ENCODE assay signal across 1 fruit fly cellular context in the genomic region with DNA sequence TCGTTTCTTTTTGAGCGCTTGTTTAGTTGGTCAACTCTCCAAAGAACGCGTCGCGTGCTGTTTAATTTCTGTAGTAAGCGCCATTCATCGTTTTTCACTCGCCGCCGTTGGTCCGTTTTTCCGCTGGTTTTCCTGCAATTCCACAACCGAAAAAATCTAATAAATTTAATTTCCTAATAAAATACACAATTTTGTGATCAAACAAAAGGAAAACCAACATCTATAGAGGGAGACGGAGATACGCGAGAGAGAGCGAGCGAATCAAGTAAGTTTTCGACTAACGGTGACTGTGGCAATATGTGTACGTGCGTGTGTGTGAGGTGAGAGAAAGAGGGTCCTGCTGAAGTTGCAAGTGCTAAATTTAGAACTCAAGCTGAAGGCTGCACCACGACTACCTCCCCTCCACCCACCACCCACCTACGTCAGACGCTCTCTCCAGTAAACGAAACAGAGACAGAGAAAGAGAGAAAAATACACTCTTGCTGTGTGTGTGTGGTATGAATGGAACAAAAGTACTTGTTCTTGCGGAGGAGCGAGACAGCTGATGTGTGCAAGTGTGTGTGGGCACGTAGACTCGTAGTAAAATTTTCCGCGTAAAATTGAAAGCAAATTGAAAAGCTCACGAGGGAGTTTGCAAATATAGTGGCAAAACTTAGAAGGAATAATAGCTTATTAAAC.
A peak's percentile ranks its signal among the peaks of the same experiment; 100 is the strongest.
TF ChIP-seq lines count a peak whose summit lies in the region.

A gene (plus strand): TSS at position 80 of the 678 bp plus-strand sequence.

TF ChIP-seq in whole organism, embryonic, 481 proteins besides CTCF, POLR2A, EP300 and RAD21 (continued from another document):
- TF ChIP-seq Atf6 (GFP tag; IDR thresholded peaks at IDR 0.05; lab: Robert Waterston, UW) (no peak), lilli (GFP tag; optimal IDR thresholded peaks at IDR 0.05; lab: Kevin White, UChicago) (no peak), Ravus (GFP tag; IDR thresholded peaks at IDR 0.05; lab: Robert Waterston, UW) (no peak), CHES-1-like (GFP tag; optimal IDR thresholded peaks at IDR 0.05; lab: Kevin White, UChicago) (no peak), zfh2 (GFP tag; optimal IDR thresholded peaks at IDR 0.05; lab: Kevin White, UChicago) (peak; percentile 24), BEAF-32 (GFP tag; optimal IDR thresholded peaks at IDR 0.05; lab: Kevin White, UChicago) (no peak), Vsx1 (GFP tag; optimal IDR thresholded peaks at IDR 0.05; lab: Kevin White, UChicago) (peak; percentile 35), CG4707 (GFP tag; optimal IDR thresholded peaks at IDR 0.05; lab: Kevin White, UChicago) (peak; percentile 9), crol (GFP tag; IDR thresholded peaks at IDR 0.05; lab: Robert Waterston, UW) (peak; percentile 82), Rx (GFP tag; IDR thresholded peaks at IDR 0.05; lab: Robert Waterston, UW) (0 out of 2 replicates have a peak, but pooled peaks have one; percentile 27), psq (GFP tag; optimal IDR thresholded peaks at IDR 0.05; lab: Kevin White, UChicago) (peak; percentile 19), Gug (GFP tag; IDR thresholded peaks at IDR 0.05; lab: Robert Waterston, UW) (no peak), run (tag; optimal IDR thresholded peaks at IDR 0.05; lab: Kevin White, UChicago) (no peak), CG13287 (GFP tag; IDR thresholded peaks at IDR 0.05; lab: Robert Waterston, UW; ENCODE audit: partially characterized antibody) (0 out of 2 replicates have a peak, but pooled peaks have one; percentile 21), CG12219 (GFP tag; optimal IDR thresholded peaks at IDR 0.05; lab: Kevin White, UChicago) (no peak), CG11093 (GFP tag; IDR thresholded peaks at IDR 0.05; lab: Robert Waterston, UW) (no peak), CG30403 (GFP tag; optimal IDR thresholded peaks at IDR 0.05; lab: Kevin White, UChicago) (no peak), Meics (GFP tag; optimal IDR thresholded peaks at IDR 0.05; lab: Kevin White, UChicago) (peak; percentile 31), cg (GFP tag; optimal IDR thresholded peaks at IDR 0.05; lab: Kevin White, UChicago) (peak; percentile 98), ac (GFP tag; optimal IDR thresholded peaks at IDR 0.05; lab: Kevin White, UChicago) (no peak), BtbVII (GFP tag; optimal IDR thresholded peaks at IDR 0.05; lab: Kevin White, UChicago) (peak; percentile 16), Aef1 (GFP tag; IDR thresholded peaks at IDR 0.05; lab: Robert Waterston, UW) (no peak), Bdp1 (GFP tag; optimal IDR thresholded peaks at IDR 0.05; lab: Kevin White, UChicago) (no peak), Dip3 (GFP tag; optimal IDR thresholded peaks at IDR 0.05; lab: Kevin White, UChicago) (no peak), ATbp (GFP tag; optimal IDR thresholded peaks at IDR 0.05; lab: Kevin White, UChicago) (no peak), inv (GFP tag; IDR thresholded peaks at IDR 0.05; lab: Robert Waterston, UW; ENCODE audit: partially characterized antibody) (no peak), CG6854 (GFP tag; optimal IDR thresholded peaks at IDR 0.05; lab: Kevin White, UChicago) (no peak), Oli (tag; optimal IDR thresholded peaks at IDR 0.05; lab: Kevin White, UChicago) (no peak), Xbp1 (GFP tag; optimal IDR thresholded peaks at IDR 0.05; lab: Kevin White, UChicago) (no peak), CG6654 (GFP tag; optimal IDR thresholded peaks at IDR 0.05; lab: Kevin White, UChicago) (no peak), CG11456 (GFP tag; IDR thresholded peaks at IDR 0.05; lab: Robert Waterston, UW) (peak; percentile 53; the same call in 1 of the 3 replicates), pfk (GFP tag; optimal IDR thresholded peaks at IDR 0.05; lab: Kevin White, UChicago) (peak; percentile 45), onecut (GFP tag; IDR thresholded peaks at IDR 0.05; lab: Robert Waterston, UW) (no peak), NC2β (GFP tag; optimal IDR thresholded peaks at IDR 0.05; lab: Kevin White, UChicago) (no peak), Xrp1 (GFP tag; IDR thresholded peaks at IDR 0.05; lab: Robert Waterston, UW) (no peak), Fer3 (tag; optimal IDR thresholded peaks at IDR 0.05; lab: Kevin White, UChicago) (no peak), fu2 (GFP tag; optimal IDR thresholded peaks at IDR 0.05; lab: Kevin White, UChicago) (peak; percentile 20), ci (GFP tag; IDR thresholded peaks at IDR 0.05; lab: Robert Waterston, UW) (peak; percentile 68; the same call in 2 of the 3 replicates), CG9215 (GFP tag; IDR thresholded peaks at IDR 0.05; lab: Robert Waterston, UW) (no peak), B-H1 (GFP tag; IDR thresholded peaks at IDR 0.05; lab: Robert Waterston, UW) (no peak), CG31441 (GFP tag; IDR thresholded peaks at IDR 0.05; lab: Robert Waterston, UW) (no peak), CG17802 (tag; optimal IDR thresholded peaks at IDR 0.05; lab: Kevin White, UChicago) (no peak), fd96Cb (tag; optimal IDR thresholded peaks at IDR 0.05; lab: Kevin White, UChicago) (no peak), abd-A (tag; optimal IDR thresholded peaks at IDR 0.05; lab: Kevin White, UChicago) (peak; percentile 54), tin (GFP tag; optimal IDR thresholded peaks at IDR 0.05; lab: Kevin White, UChicago) (no peak), Oaz (GFP tag; IDR thresholded peaks at IDR 0.05; lab: Robert Waterston, UW) (peak; percentile 13; the same call in 1 of the 2 replicates), Myb (GFP tag; optimal IDR thresholded peaks at IDR 0.05; lab: Kevin White, UChicago) (no peak), nmo (GFP tag; optimal IDR thresholded peaks at IDR 0.05; lab: Kevin White, UChicago) (peak; percentile 4), CG17361 (GFP tag; IDR thresholded peaks at IDR 0.05; lab: Robert Waterston, UW) (no peak), CG15011 (GFP tag; optimal IDR thresholded peaks at IDR 0.05; lab: Kevin White, UChicago) (no peak), CG8359 (GFP tag; optimal IDR thresholded peaks at IDR 0.05; lab: Kevin White, UChicago; ENCODE audit: borderline replicate concordance) (no peak), toy (GFP tag; IDR thresholded peaks at IDR 0.05; lab: Robert Waterston, UW) (no peak), hth (optimal IDR thresholded peaks at IDR 0.05; lab: Kevin White, UChicago) (no peak), lov (optimal IDR thresholded peaks at IDR 0.05; lab: Kevin White, UChicago) (no peak), lov (GFP tag; IDR thresholded peaks at IDR 0.05; lab: Robert Waterston, UW) (0 out of 3 replicates have a peak, but pooled peaks have one; percentile 31), CkIIα-i1 (GFP tag; IDR thresholded peaks at IDR 0.05; lab: Robert Waterston, UW) (no peak), CG5953 (GFP tag; IDR thresholded peaks at IDR 0.05; lab: Robert Waterston, UW) (no peak), Dbx (GFP tag; IDR thresholded peaks at IDR 0.05; lab: Robert Waterston, UW) (peak; percentile 51; the same call in 1 of the 3 replicates), CG13296 (GFP tag; optimal IDR thresholded peaks at IDR 0.05; lab: Kevin White, UChicago) (no peak), knrl (GFP tag; IDR thresholded peaks at IDR 0.05; lab: Robert Waterston, UW; ENCODE audit: partially characterized antibody) (no peak), NfI (GFP tag; optimal IDR thresholded peaks at IDR 0.05; lab: Kevin White, UChicago) (no peak), org-1 (GFP tag; optimal IDR thresholded peaks at IDR 0.05; lab: Kevin White, UChicago) (no peak), CG2889 (GFP tag; IDR thresholded peaks at IDR 0.05; lab: Robert Waterston, UW) (no peak), CG6765 (GFP tag; optimal IDR thresholded peaks at IDR 0.05; lab: Kevin White, UChicago) (no peak), Ptx1 (GFP tag; IDR thresholded peaks at IDR 0.05; lab: Robert Waterston, UW) (no peak), CG12236 (GFP tag; optimal IDR thresholded peaks at IDR 0.05; lab: Kevin White, UChicago) (no peak), prd (optimal IDR thresholded peaks at IDR 0.05; lab: Kevin White, UChicago) (no peak), prd (GFP tag; IDR thresholded peaks at IDR 0.05; lab: Robert Waterston, UW) (no peak), pnt (GFP tag; optimal IDR thresholded peaks at IDR 0.05; lab: Kevin White, UChicago) (no peak), CG14050 (GFP tag; IDR thresholded peaks at IDR 0.05; lab: Robert Waterston, UW) (no peak), chn (GFP tag; optimal IDR thresholded peaks at IDR 0.05; lab: Kevin White, UChicago) (peak; percentile 57), CG4328 (GFP tag; optimal IDR thresholded peaks at IDR 0.05; lab: Kevin White, UChicago) (no peak), HLHmδ (GFP tag; optimal IDR thresholded peaks at IDR 0.05; lab: Kevin White, UChicago) (peak; percentile 61), CG9609 (GFP tag; optimal IDR thresholded peaks at IDR 0.05; lab: Kevin White, UChicago) (no peak), CG10462 (GFP tag; optimal IDR thresholded peaks at IDR 0.05; lab: Kevin White, UChicago) (no peak), Taf1 (GFP tag; IDR thresholded peaks at IDR 0.05; lab: Robert Waterston, UW) (no peak), yki (optimal IDR thresholded peaks at IDR 0.05; lab: Kevin White, UChicago) (peak; percentile 7), CG7372 (GFP tag; IDR thresholded peaks at IDR 0.05; lab: Robert Waterston, UW) (no peak), Deaf1 (tag; optimal IDR thresholded peaks at IDR 0.05; lab: Kevin White, UChicago) (peak; percentile 45), Nf-YB (GFP tag; optimal IDR thresholded peaks at IDR 0.05; lab: Kevin White, UChicago) (peak; percentile 30), chinmo (GFP tag; IDR thresholded peaks at IDR 0.05; lab: Robert Waterston, UW; ENCODE audit: partially characterized antibody) (peak; percentile 67; the same call in 1 of the 4 replicates), ERR (GFP tag; optimal IDR thresholded peaks at IDR 0.05; lab: Kevin White, UChicago) (no peak), CG15514 (GFP tag; optimal IDR thresholded peaks at IDR 0.05; lab: Kevin White, UChicago) (peak; percentile 50), CG14667 (GFP tag; IDR thresholded peaks at IDR 0.05; lab: Robert Waterston, UW) (no peak), gt (GFP tag; IDR thresholded peaks at IDR 0.05; lab: Robert Waterston, UW) (no peak), dmrt11E (tag; optimal IDR thresholded peaks at IDR 0.05; lab: Kevin White, UChicago) (no peak), corto (GFP tag; optimal IDR thresholded peaks at IDR 0.05; lab: Kevin White, UChicago) (no peak), CG7987 (GFP tag; optimal IDR thresholded peaks at IDR 0.05; lab: Kevin White, UChicago) (peak; percentile 51), seq (GFP tag; IDR thresholded peaks at IDR 0.05; lab: Robert Waterston, UW) (0 out of 2 replicates have a peak, but pooled peaks have one; percentile 42), dpn (GFP tag; optimal IDR thresholded peaks at IDR 0.05; lab: Kevin White, UChicago) (peak in 1 of 2 experiments; percentile 16), Rfx (GFP tag; IDR thresholded peaks at IDR 0.05; lab: Robert Waterston, UW) (peak; percentile 54), Lhr (GFP tag; optimal IDR thresholded peaks at IDR 0.05; lab: Kevin White, UChicago) (no peak), CG8478 (optimal IDR thresholded peaks at IDR 0.05; lab: Kevin White, UChicago) (peak; percentile 94), row (GFP tag; IDR thresholded peaks at IDR 0.05; lab: Robert Waterston, UW) (peak; percentile 31; the same call in 2 of the 3 replicates), CG11247 (GFP tag; IDR thresholded peaks at IDR 0.05; lab: Robert Waterston, UW) (peak; percentile 25; the same call in 1 of the 2 replicates), CG10366 (GFP tag; IDR thresholded peaks at IDR 0.05; lab: Robert Waterston, UW) (no peak), D19A (tag; optimal IDR thresholded peaks at IDR 0.05; lab: Kevin White, UChicago) (no peak), crp (GFP tag; optimal IDR thresholded peaks at IDR 0.05; lab: Kevin White, UChicago) (no peak), ara (GFP tag; IDR thresholded peaks at IDR 0.05; lab: Robert Waterston, UW) (no peak), scrt (GFP tag; optimal IDR thresholded peaks at IDR 0.05; lab: Kevin White, UChicago) (no peak), phol (tag; optimal IDR thresholded peaks at IDR 0.05; lab: Kevin White, UChicago) (no peak), pros (GFP tag; optimal IDR thresholded peaks at IDR 0.05; lab: Kevin White, UChicago) (peak; percentile 82), CG4820 (GFP tag; optimal IDR thresholded peaks at IDR 0.05; lab: Kevin White, UChicago) (no peak), caup (GFP tag; optimal IDR thresholded peaks at IDR 0.05; lab: Kevin White, UChicago; ENCODE audit: severe bottlenecking) (peak; percentile 64), hbn (GFP tag; IDR thresholded peaks at IDR 0.05; lab: Robert Waterston, UW; ENCODE audit: partially characterized antibody) (0 out of 2 replicates have a peak, but pooled peaks have one; percentile 34), CG3995 (GFP tag; optimal IDR thresholded peaks at IDR 0.05; lab: Kevin White, UChicago) (peak; percentile 33), usp (GFP tag; optimal IDR thresholded peaks at IDR 0.05; lab: Kevin White, UChicago) (no peak), fd64A (GFP tag; optimal IDR thresholded peaks at IDR 0.05; lab: Kevin White, UChicago) (no peak), CG17829 (tag; optimal IDR thresholded peaks at IDR 0.05; lab: Kevin White, UChicago) (no peak), eve (GFP tag; optimal IDR thresholded peaks at IDR 0.05; lab: Kevin White, UChicago) (no peak), Spps (tag; optimal IDR thresholded peaks at IDR 0.05; lab: Kevin White, UChicago) (no peak), CG32772 (GFP tag; IDR thresholded peaks at IDR 0.05; lab: Robert Waterston, UW) (no peak), CG34376 (GFP tag; optimal IDR thresholded peaks at IDR 0.05; lab: Kevin White, UChicago) (no peak), Chrac-16 (GFP tag; optimal IDR thresholded peaks at IDR 0.05; lab: Kevin White, UChicago) (no peak), B-H2 (GFP tag; optimal IDR thresholded peaks at IDR 0.05; lab: Kevin White, UChicago) (peak; percentile 59), CG9876 (GFP tag; optimal IDR thresholded peaks at IDR 0.05; lab: Kevin White, UChicago) (no peak), CG12769 (tag; optimal IDR thresholded peaks at IDR 0.05; lab: Kevin White, UChicago) (peak; percentile 46), YL-1 (GFP tag; optimal IDR thresholded peaks at IDR 0.05; lab: Kevin White, UChicago) (peak; percentile 17), CG8924 (tag; optimal IDR thresholded peaks at IDR 0.05; lab: Kevin White, UChicago) (no peak)
